Fruit fly (Drosophila melanogaster) ovary, adult (tissue): Measurements from ENCODE around the gene CG31287.

ENCODE experiments used
- CG17801 ChIP-seq: fragments of 200-800 bp; optimal IDR thresholded peaks from 2 replicates; lab custom pipeline; 2019; ENCODE audit warnings: missing biosample characterization, mild to moderate bottlenecking, missing genetic modification characterization, moderate library complexity; ENCODE audit not compliant: partially characterized antibody

The CG31287 gene

dm6 chr3R:16253974-16254408 is 50.8 kb downstream of the CG31287 start:
- TF ChIP-seq CG17801: no peak
